Fruit fly (Drosophila melanogaster) whole organism, embryonic: ENCODE measurements around the gene Cpr67Fb.

Source experiments
- Aef1 ChIP-seq: fragments of 200-800 bp; sonication (Bioruptor generic); IDR thresholded peaks from 3 replicates; pipeline ENCODE4 v1.3.6; 2022; ENCODE audit warnings: missing biosample characterization, missing genetic modification characterization
- Awh ChIP-seq: fragments of 200-800 bp; sonication (Bioruptor generic); IDR thresholded peaks from 2 replicates; pipeline ENCODE4, ENCODE4 v1.3.6; 2022; ENCODE audit warnings: missing biosample characterization, missing genetic modification characterization
- Blimp-1 ChIP-seq: fragments of 200-800 bp; sonication (Bioruptor generic); optimal IDR thresholded peaks from 3 replicates; lab custom pipeline; 2018; ENCODE audit warnings: missing biosample characterization, missing genetic modification characterization, mild to moderate bottlenecking, moderate library complexity, missing genetic modification reagents
- CG10565 ChIP-seq: fragments of 200-800 bp; sonication (Bioruptor generic); optimal IDR thresholded peaks from 3 replicates; lab custom pipeline; 2016; ENCODE audit warnings: missing biosample characterization, mild to moderate bottlenecking, missing genetic modification characterization
- CG11723 ChIP-seq: fragments of 200-800 bp; sonication (Bioruptor generic); optimal IDR thresholded peaks from 2 replicates; lab custom pipeline; 2017; ENCODE audit warnings: missing biosample characterization, mild to moderate bottlenecking, missing genetic modification characterization
- CG12659 ChIP-seq: fragments of 200-800 bp; sonication (Bioruptor generic); optimal IDR thresholded peaks from 3 replicates; lab custom pipeline; 2017; ENCODE audit warnings: mild to moderate bottlenecking, missing biosample characterization, missing genetic modification reagents, missing genetic modification characterization
- CG14441 ChIP-seq: fragments of 200-800 bp; sonication (Bioruptor generic); IDR thresholded peaks from 2 replicates; pipeline ENCODE4 v1.3.6; 2022; ENCODE audit warnings: missing biosample characterization, missing genetic modification characterization
- CG15011 ChIP-seq: fragments of 200-800 bp; sonication (Bioruptor generic); optimal IDR thresholded peaks from 3 replicates; lab custom pipeline; 2018; ENCODE audit warnings: missing biosample characterization, mild to moderate bottlenecking, missing genetic modification characterization
- CG15269 ChIP-seq: fragments of 200-800 bp; sonication (Bioruptor generic); optimal IDR thresholded peaks from 2 replicates; lab custom pipeline; 2018; ENCODE audit warnings: missing biosample characterization, mild to moderate bottlenecking, missing genetic modification characterization, moderate library complexity
- CG1832 ChIP-seq: fragments of 200-800 bp; sonication (Bioruptor generic); optimal IDR thresholded peaks from 2 replicates; lab custom pipeline; 2017; ENCODE audit warnings: missing biosample characterization, mild to moderate bottlenecking, missing genetic modification characterization, inconsistent platforms
- CG2120 ChIP-seq: fragments of 200-800 bp; sonication (Bioruptor generic); optimal IDR thresholded peaks from 3 replicates; lab custom pipeline; 2016; ENCODE audit warnings: missing biosample characterization, missing genetic modification characterization
- CG2199 ChIP-seq: fragments of 200-800 bp; sonication (Bioruptor generic); IDR thresholded peaks from 3 replicates; pipeline ENCODE4 v1.3.6; 2022; ENCODE audit warnings: missing biosample characterization, missing genetic modification characterization
- CG31224 ChIP-seq: fragments of 200-800 bp; sonication (Bioruptor generic); IDR thresholded peaks from 2 replicates; pipeline ENCODE4 v1.3.6; 2022; ENCODE audit warnings: missing biosample characterization, missing genetic modification characterization
- CG31388 ChIP-seq: fragments of 200-800 bp; sonication (Bioruptor generic); optimal IDR thresholded peaks from 2 replicates; lab custom pipeline; 2016; ENCODE audit warnings: missing biosample characterization, missing genetic modification characterization
- CG3163 ChIP-seq: fragments of 200-800 bp; sonication (Bioruptor generic); optimal IDR thresholded peaks from 3 replicates; lab custom pipeline; 2016; ENCODE audit warnings: missing biosample characterization, missing genetic modification characterization
- CG34376 ChIP-seq: fragments of 200-800 bp; sonication (Bioruptor generic); optimal IDR thresholded peaks from 2 replicates; lab custom pipeline; 2018; ENCODE audit warnings: missing biosample characterization, mild to moderate bottlenecking, missing genetic modification characterization
- CG4360 ChIP-seq: fragments of 200-800 bp; sonication (Bioruptor generic); IDR thresholded peaks from 2 replicates; pipeline ENCODE4 v1.3.6; 2022; ENCODE audit warnings: missing biosample characterization, missing genetic modification characterization
- CG4854 ChIP-seq: fragments of 200-800 bp; sonication (Bioruptor generic); optimal IDR thresholded peaks from 2 replicates; lab custom pipeline; 2016; ENCODE audit warnings: missing biosample characterization, missing genetic modification characterization, inconsistent platforms
- CG6175 ChIP-seq: fragments of 200-800 bp; sonication (Bioruptor generic); IDR thresholded peaks from 3 replicates; pipeline ENCODE4 v1.3.6; 2022; ENCODE audit warnings: missing biosample characterization, missing genetic modification characterization
- CG6689 ChIP-seq: fragments of 200-800 bp; sonication (Bioruptor generic); IDR thresholded peaks from 2 replicates; pipeline ENCODE4 v1.3.6; 2022; ENCODE audit warnings: missing biosample characterization, missing genetic modification characterization
- CG7556 ChIP-seq: fragments of 200-800 bp; sonication (Bioruptor generic); optimal IDR thresholded peaks from 2 replicates; lab custom pipeline; 2017; ENCODE audit warnings: missing biosample characterization, mild to moderate bottlenecking, missing genetic modification characterization
- CG8478 ChIP-seq: fragments of >200 bp; optimal IDR thresholded peaks from 2 replicates; lab custom pipeline; 2018
- CG9437 ChIP-seq: fragments of 200-800 bp; sonication (Bioruptor generic); optimal IDR thresholded peaks from 2 replicates; lab custom pipeline; 2018; ENCODE audit warnings: missing biosample characterization, mild to moderate bottlenecking, missing genetic modification characterization
- CHES-1-like ChIP-seq: fragments of 200-800 bp; sonication (Bioruptor generic); optimal IDR thresholded peaks from 2 replicates; lab custom pipeline; 2016; ENCODE audit warnings: missing biosample characterization, missing genetic modification characterization
- D19B ChIP-seq: fragments of 200-800 bp; sonication (Bioruptor generic); optimal IDR thresholded peaks from 2 replicates; lab custom pipeline; 2017; ENCODE audit warnings: missing biosample characterization, mild to moderate bottlenecking, missing genetic modification characterization
- Fer2 ChIP-seq: fragments of 200-800 bp; sonication (Bioruptor generic); optimal IDR thresholded peaks from 2 replicates; lab custom pipeline; 2018; ENCODE audit warnings: missing biosample characterization, mild to moderate bottlenecking, missing genetic modification characterization, moderate library complexity
- H15 ChIP-seq: fragments of 200-800 bp; sonication (Bioruptor generic); IDR thresholded peaks from 3 replicates; pipeline ENCODE4 v1.3.6; 2022; ENCODE audit warnings: missing biosample characterization, missing genetic modification characterization
- Hmx ChIP-seq: fragments of 200-800 bp; sonication (Bioruptor generic); optimal IDR thresholded peaks from 2 replicates; lab custom pipeline; 2016; ENCODE audit warnings: missing biosample characterization, missing genetic modification characterization
- Hr78 ChIP-seq, 2 experiments: fragments of 200-800 bp in 1 of 2; fragments of >200 bp in 1 of 2; sonication (Bioruptor generic) in 1 of 2; optimal IDR thresholded peaks; 2 replicates each; lab custom pipeline; 2017 to 2019; ENCODE audit warnings: missing biosample characterization in 2 of 2, missing genetic modification characterization in 2 of 2, mild to moderate bottlenecking in 1 of 2, moderate library complexity in 1 of 2
- Kr ChIP-seq: fragments of 200-800 bp; sonication (Bioruptor generic); optimal IDR thresholded peaks from 2 replicates; lab custom pipeline; 2017; ENCODE audit warnings: missing biosample characterization, mild to moderate bottlenecking, missing genetic modification characterization
- Sox100B ChIP-seq: fragments of 200-800 bp; sonication (Bioruptor generic); optimal IDR thresholded peaks from 3 replicates; lab custom pipeline; 2018; ENCODE audit warnings: missing biosample characterization, mild to moderate bottlenecking, missing genetic modification characterization
- Sox102F ChIP-seq: fragments of 200-800 bp; sonication (Bioruptor generic); optimal IDR thresholded peaks from 2 replicates; lab custom pipeline; 2018; ENCODE audit warnings: missing biosample characterization, mild to moderate bottlenecking, missing genetic modification characterization, moderate library complexity
- Xbp1 ChIP-seq: fragments of 200-800 bp; sonication (Bioruptor generic); optimal IDR thresholded peaks from 3 replicates; lab custom pipeline; 2016; ENCODE audit warnings: missing biosample characterization, mild to moderate bottlenecking, missing genetic modification characterization
- ase ChIP-seq: fragments of 200-800 bp; sonication (Bioruptor generic); IDR thresholded peaks from 3 replicates; pipeline ENCODE4 v1.3.6; 2022; ENCODE audit warnings: missing biosample characterization, missing genetic modification characterization
- ci ChIP-seq: fragments of 200-800 bp; sonication (Bioruptor generic); IDR thresholded peaks from 3 replicates; pipeline ENCODE4 v1.3.6; 2022; ENCODE audit warnings: missing biosample characterization, missing genetic modification characterization
- crc ChIP-seq: fragments of 200-800 bp; sonication (Bioruptor generic); optimal IDR thresholded peaks from 2 replicates; lab custom pipeline; 2016; ENCODE audit warnings: missing biosample characterization, missing genetic modification characterization
- esg ChIP-seq: fragments of 200-800 bp; sonication (Bioruptor generic); conservative IDR thresholded peaks from 2 replicates; pipeline ENCODE4 v1.3.6; 2022; ENCODE audit warnings: missing biosample characterization, missing genetic modification characterization
- fru ChIP-seq: fragments of >200 bp; optimal IDR thresholded peaks from 2 replicates; lab custom pipeline; 2017
- gem ChIP-seq: fragments of 200-800 bp; sonication (Bioruptor generic); optimal IDR thresholded peaks from 2 replicates; lab custom pipeline; 2019; ENCODE audit warnings: missing biosample characterization, mild to moderate bottlenecking, missing genetic modification characterization, moderate library complexity
- ham ChIP-seq: fragments of 200-800 bp; sonication (Bioruptor generic); IDR thresholded peaks from 2 replicates; pipeline ENCODE4 v1.3.6; 2022; ENCODE audit warnings: missing biosample characterization, missing genetic modification characterization
- hbn ChIP-seq: fragments of 200-800 bp; sonication (Bioruptor generic); IDR thresholded peaks from 2 replicates; pipeline ENCODE4 v1.3.6; 2022; ENCODE audit warnings: missing biosample characterization, missing genetic modification characterization; ENCODE audit not compliant: partially characterized antibody
- kay ChIP-seq: fragments of 200-800 bp; sonication (Bioruptor generic); optimal IDR thresholded peaks from 2 replicates; lab custom pipeline; 2016; ENCODE audit warnings: missing biosample characterization, missing genetic modification characterization
- luna ChIP-seq: fragments of 200-800 bp; sonication (Bioruptor generic); optimal IDR thresholded peaks from 2 replicates; lab custom pipeline; 2016; ENCODE audit warnings: missing biosample characterization, missing genetic modification characterization
- nau ChIP-seq: fragments of 200-800 bp; sonication (Bioruptor generic); optimal IDR thresholded peaks from 3 replicates; lab custom pipeline; 2017; ENCODE audit warnings: missing biosample characterization, mild to moderate bottlenecking, missing genetic modification characterization, missing genetic modification reagents
- ranshi ChIP-seq: fragments of 200-800 bp; sonication (Bioruptor generic); IDR thresholded peaks from 2 replicates; pipeline ENCODE4 v1.3.6; 2022; ENCODE audit warnings: missing biosample characterization, missing genetic modification characterization
- rib ChIP-seq: fragments of 200-800 bp; sonication (Bioruptor generic); IDR thresholded peaks from 2 replicates; pipeline ENCODE4 v1.3.6; 2022; ENCODE audit warnings: missing biosample characterization, missing genetic modification characterization
- shn ChIP-seq: fragments of 200-800 bp; sonication (Bioruptor generic); optimal IDR thresholded peaks from 3 replicates; lab custom pipeline; 2016; ENCODE audit warnings: missing biosample characterization, missing genetic modification characterization
- sim ChIP-seq: fragments of 200-800 bp; sonication (Bioruptor generic); IDR thresholded peaks from 2 replicates; pipeline ENCODE4 v1.3.6; 2022; ENCODE audit warnings: missing biosample characterization, missing genetic modification characterization
- sima ChIP-seq: fragments of 200-800 bp; sonication (Bioruptor generic); optimal IDR thresholded peaks from 2 replicates; lab custom pipeline; 2016; ENCODE audit warnings: missing biosample characterization, missing genetic modification characterization
- stwl ChIP-seq: fragments of 200-800 bp; sonication (Bioruptor generic); optimal IDR thresholded peaks from 3 replicates; lab custom pipeline; 2018; ENCODE audit warnings: missing biosample characterization, mild to moderate bottlenecking, missing genetic modification characterization, moderate library complexity

Gene Cpr67Fb

dm6 chr3L:10855419-10856213, 38.4 kb upstream of the Cpr67Fb start (continued):
- no peak for TF ChIP-seq CG34376 (GFP tag; lab: Kevin White, UChicago)
- peak; percentile 56 for TF ChIP-seq CG8478 (lab: Kevin White, UChicago)
- peak; percentile 73 for TF ChIP-seq CG15011 (GFP tag; lab: Kevin White, UChicago)
- TF ChIP-seq CG6175 (GFP tag; lab: Robert Waterston, UW): no peak
- peak; percentile 89 for TF ChIP-seq CG15269 (tag; lab: Kevin White, UChicago)
- peak; percentile 81 for TF ChIP-seq Xbp1
- TF ChIP-seq fru (lab: Kevin White, UChicago): no peak
- TF ChIP-seq CG4854: no peak
- peak; percentile 79 for TF ChIP-seq CG9437 (GFP tag; lab: Kevin White, UChicago)
- TF ChIP-seq esg (GFP tag; lab: Robert Waterston, UW): peak; percentile 82
- peak; percentile 68 for TF ChIP-seq CG2120
- TF ChIP-seq CG3163 (GFP tag; lab: Kevin White, UChicago): no peak
- peak; percentile 73 for TF ChIP-seq ase (GFP tag; lab: Robert Waterston, UW)
- peak; percentile 66 for TF ChIP-seq Fer2 (tag; lab: Kevin White, UChicago)
- TF ChIP-seq CG11723 (GFP tag; lab: Kevin White, UChicago): peak; percentile 73
- TF ChIP-seq Sox100B: peak; percentile 90
- TF ChIP-seq Hmx (GFP tag; lab: Kevin White, UChicago): no peak
- TF ChIP-seq sima (GFP tag; lab: Kevin White, UChicago): no peak
- peak; percentile 74 for TF ChIP-seq H15 (GFP tag; lab: Robert Waterston, UW)
- peak; percentile 38 for TF ChIP-seq D19B (GFP tag; lab: Kevin White, UChicago)
- peak; percentile 43 for TF ChIP-seq stwl (tag; lab: Kevin White, UChicago)
- peak; percentile 31 for TF ChIP-seq CG10565 (GFP tag; lab: Kevin White, UChicago)
- peak; percentile 11 for TF ChIP-seq kay
- TF ChIP-seq ranshi (GFP tag; lab: Robert Waterston, UW): peak; percentile 81
- no peak for TF ChIP-seq CHES-1-like (GFP tag; lab: Kevin White, UChicago)
- peak; percentile 85 for TF ChIP-seq Aef1 (GFP tag; lab: Robert Waterston, UW)
- TF ChIP-seq crc (GFP tag; lab: Kevin White, UChicago): no peak
- peak; percentile 76 for TF ChIP-seq CG14441 (GFP tag; lab: Robert Waterston, UW)
- peak; percentile 95 for TF ChIP-seq CG7556
- peak; percentile 48 for TF ChIP-seq CG4360 (GFP tag; lab: Robert Waterston, UW)
- peak; percentile 63 for TF ChIP-seq nau (GFP tag; lab: Kevin White, UChicago)
- peak in 1 of 2 experiments; percentile 60 for TF ChIP-seq Hr78 (GFP tag; optimal IDR thresholded peaks at IDR 0.05; lab: Kevin White, UChicago)
- no peak for TF ChIP-seq shn (GFP tag; lab: Kevin White, UChicago)
- no peak; the same call in 1 of the 3 replicates for TF ChIP-seq CG2199 (GFP tag; lab: Robert Waterston, UW)
- TF ChIP-seq Blimp-1 (GFP tag; lab: Kevin White, UChicago): peak; percentile 91
- TF ChIP-seq Kr (GFP tag; lab: Kevin White, UChicago): no peak
- TF ChIP-seq ci (GFP tag; lab: Robert Waterston, UW): peak; percentile 81; the same call in 2 of the 3 replicates
- TF ChIP-seq luna (GFP tag; lab: Kevin White, UChicago): no peak
- peak; percentile 56 for TF ChIP-seq CG31388 (GFP tag; lab: Kevin White, UChicago)
- TF ChIP-seq CG31224: peak; percentile 63
- peak; percentile 92 for TF ChIP-seq CG6689
- no peak for TF ChIP-seq ham (GFP tag; lab: Robert Waterston, UW)
- no peak for TF ChIP-seq hbn
- no peak for TF ChIP-seq CG1832
- TF ChIP-seq Sox102F: peak; percentile 87
- 0 out of 2 replicates have a peak, but pooled peaks have one; percentile 27 for TF ChIP-seq rib
- TF ChIP-seq Awh (GFP tag; lab: Robert Waterston, UW): peak; percentile 79
- TF ChIP-seq sim: peak; percentile 34; the same call in 1 of the 2 replicates
- TF ChIP-seq gem (tag; lab: Kevin White, UChicago): peak; percentile 95
- TF ChIP-seq CG12659 (GFP tag; lab: Kevin White, UChicago): peak; percentile 88
